Fruit fly (Drosophila melanogaster): ENCODE data around the gene CG7889.

The CG7889 gene

DNA sequence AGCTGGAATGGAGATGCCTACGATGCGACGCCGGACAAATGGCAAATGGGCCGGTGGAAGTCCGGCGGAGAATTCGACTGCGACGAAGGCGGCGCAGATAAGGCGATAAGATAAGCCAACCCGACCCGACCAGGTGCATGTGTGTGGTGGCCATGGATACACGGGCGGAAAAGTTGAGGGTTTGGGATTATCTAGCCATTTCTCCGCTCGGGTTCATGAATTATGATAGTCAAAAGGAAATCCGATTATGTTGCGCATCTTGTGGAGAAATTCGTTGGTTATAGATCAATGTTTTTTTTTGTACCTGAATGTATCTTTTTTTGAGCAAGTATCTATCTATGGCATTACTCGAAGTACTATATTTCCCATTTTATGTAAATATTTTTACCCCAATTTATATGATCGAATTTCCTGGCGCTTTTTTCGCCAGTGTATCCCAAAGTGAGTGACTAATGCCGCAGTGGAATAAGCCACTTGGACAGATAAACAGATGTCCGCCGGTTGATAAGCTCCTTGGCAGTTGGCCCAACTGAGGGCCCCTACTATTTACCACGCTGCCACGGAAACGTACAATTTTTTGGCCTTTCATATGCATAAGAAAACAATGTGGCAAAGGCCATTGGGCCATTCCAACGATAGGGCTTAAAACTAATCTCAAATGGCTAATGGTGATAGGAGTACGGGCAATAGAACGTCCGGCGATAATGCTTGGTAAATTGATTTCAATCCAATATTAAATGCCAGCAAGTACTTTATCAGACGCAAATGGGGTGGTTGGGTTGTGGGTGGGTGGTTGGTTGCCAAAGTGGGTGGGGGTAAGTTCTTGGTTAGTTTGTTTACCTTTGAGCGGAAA, 4.0 kb downstream of the CG7889 start, which contains the start of gene CG7992:
TSS of gene CG7992 (minus strand) at position 51 of the 853 bp plus-strand sequence.
- peak; percentile 90 for TF ChIP-seq noc (tag; optimal IDR thresholded peaks at IDR 0.05)

DNA sequence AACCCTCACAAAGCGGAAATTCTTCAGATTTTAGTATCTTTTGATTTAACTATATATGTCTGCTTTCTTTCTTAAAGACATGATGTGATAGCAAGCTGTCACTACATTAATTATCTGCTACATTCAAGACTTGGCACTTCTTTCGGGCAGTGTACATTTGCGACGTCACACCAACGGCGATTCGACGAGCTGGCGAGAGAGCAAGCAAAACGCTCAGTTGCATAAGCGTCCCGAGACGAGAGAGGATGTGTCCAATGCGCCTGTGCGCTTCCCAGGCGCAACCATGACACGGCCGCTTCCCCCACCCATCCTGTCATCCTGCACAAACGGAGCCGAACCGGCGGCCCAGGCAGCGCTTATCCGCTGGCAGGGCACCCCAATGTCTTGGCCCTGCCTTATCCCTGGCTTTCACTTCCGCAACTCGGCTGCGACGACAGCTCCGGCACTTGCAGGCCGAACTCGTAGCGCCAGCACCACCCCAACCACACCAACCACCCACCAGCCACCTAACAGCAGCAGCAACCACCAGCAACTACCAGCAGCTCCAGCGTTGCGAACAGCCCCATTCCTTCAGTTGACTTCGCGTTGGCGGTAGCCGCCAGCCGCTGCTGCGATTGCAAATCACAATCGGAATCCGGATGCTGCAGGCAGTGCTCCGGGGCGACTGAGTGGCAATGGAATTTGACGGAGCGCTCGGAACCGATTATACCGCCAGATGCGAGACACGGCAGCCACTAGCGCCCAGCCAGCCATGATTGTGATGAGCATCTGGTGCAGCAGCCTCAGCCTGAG, 5.2 kb downstream of the CG7889 start, which contains the start of gene Hs3st-B:
TSS of gene Hs3st-B (plus strand) at position 214 of the 792 bp plus-strand sequence.
- TF ChIP-seq noc (tag; optimal IDR thresholded peaks at IDR 0.05) = no peak

DNA sequence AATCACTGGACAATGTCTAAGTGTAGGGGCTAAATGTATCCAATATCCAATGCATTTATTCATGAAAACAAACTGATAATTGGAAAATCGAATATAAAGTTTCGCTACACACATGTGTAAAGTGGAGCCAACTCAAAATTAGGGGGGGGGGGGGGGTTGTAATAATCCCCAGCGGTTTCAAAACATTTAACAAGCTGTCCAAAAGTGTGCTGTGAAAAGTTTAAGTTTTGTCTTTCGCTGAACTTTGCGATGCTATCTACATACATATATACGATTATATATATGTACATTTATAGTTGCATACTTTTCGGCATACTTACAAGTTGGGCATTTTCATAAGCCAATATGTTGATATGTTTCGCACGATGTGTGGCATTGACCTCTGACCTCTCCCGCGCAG, 5.9 kb downstream of the CG7889 start:
- TF ChIP-seq noc (tag; optimal IDR thresholded peaks at IDR 0.05) = no peak

DNA sequence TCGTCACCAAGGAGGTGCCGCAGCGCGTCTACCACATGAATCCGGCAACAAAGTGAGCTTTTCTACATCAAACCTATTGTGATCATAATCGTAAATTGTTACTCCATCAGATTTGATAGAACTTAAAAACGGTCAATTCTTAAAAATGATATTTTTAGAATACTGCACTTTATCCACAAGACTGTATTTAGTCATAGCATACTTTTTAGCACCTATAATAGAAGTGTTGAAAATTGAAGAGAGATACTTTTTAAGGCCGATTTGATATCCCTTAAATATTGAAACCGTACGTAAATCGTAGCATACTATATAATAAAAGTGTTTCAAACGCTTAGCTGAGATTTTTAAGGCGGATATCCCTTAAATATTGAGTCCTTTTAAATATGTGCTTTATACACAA, 6.7 kb downstream of the CG7889 start:
- no peak for TF ChIP-seq noc (tag; optimal IDR thresholded peaks at IDR 0.05)

DNA sequence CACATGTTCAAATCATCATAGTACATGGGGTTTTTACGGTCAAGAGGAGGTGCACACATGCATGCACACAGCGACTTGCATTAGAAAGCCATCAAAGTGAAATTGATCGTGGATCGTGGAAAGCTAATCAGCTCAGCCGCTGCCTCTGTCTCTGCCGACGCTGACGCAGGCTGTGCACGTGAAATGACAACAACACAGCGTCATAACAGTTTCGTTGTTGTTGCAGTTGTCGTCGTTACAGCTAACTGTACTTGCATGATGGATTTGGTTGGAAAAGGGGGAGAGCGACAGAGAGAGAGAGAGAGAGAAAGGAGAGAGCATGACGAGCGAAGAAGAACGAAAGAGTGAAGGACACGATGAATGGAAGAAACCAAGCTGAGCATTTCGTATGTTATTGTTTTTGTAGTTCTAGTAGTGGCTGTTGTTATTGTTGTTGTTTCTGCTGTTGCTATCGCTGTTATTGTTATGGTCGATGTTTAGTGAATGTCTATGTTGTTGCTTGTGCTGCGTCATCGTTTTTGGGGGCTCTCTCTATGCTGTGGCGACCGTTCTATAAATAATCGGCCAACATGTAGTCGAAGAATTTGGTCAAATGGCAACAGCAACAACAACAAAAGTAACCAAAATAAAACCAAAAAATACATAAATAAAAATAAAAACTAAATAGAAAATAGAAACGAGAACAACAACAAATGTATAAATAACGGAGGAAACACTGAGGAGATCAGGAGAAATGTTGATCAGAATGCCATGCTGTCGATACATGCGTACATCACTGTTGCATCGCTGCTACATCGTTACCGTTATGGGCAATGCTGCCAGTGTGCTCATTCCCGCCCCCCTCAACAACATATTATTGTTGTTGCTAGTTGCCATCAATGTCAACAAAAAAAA, 16.6 kb downstream of the CG7889 start:
- TF ChIP-seq noc (tag; optimal IDR thresholded peaks at IDR 0.05) = no peak

DNA sequence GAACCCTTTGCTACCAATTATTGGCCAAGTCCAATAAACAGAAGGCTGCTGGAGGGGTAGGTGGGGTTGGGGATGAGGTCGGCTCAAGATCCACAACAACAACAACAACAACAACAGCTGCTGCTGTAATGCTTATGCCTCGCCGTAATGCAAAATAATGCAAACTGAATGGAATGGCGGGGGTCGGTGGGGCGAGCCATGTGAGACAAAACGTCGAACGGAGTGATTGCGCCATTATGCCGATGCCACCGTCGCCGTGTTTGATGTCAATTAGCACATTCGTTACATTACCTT, 17.2 kb downstream of the CG7889 start:
- TF ChIP-seq noc (tag; optimal IDR thresholded peaks at IDR 0.05) = no peak

DNA sequence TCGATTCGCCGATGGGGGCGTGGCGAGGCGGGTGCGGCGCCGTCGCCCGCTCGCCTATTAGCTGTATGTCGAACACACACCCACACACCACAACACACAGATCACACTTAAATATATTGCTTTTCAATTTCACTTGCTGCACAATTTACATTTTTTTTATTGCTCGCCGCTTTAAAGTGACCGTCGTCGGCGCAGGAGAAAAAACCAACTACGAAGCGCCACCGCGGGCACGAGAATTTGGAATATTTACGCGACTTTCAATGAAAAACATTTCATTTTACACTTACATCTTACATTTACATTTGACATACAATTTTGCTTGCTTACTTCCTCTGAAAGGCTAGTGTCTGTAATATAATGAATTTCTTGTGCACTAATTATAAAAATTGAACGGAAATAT, 17.6 kb downstream of the CG7889 start, which contains the start of gene rictor:
TSS of gene rictor (minus strand) at position 170 of the 400 bp plus-strand sequence.
- TF ChIP-seq noc (tag; optimal IDR thresholded peaks at IDR 0.05) = no peak

DNA sequence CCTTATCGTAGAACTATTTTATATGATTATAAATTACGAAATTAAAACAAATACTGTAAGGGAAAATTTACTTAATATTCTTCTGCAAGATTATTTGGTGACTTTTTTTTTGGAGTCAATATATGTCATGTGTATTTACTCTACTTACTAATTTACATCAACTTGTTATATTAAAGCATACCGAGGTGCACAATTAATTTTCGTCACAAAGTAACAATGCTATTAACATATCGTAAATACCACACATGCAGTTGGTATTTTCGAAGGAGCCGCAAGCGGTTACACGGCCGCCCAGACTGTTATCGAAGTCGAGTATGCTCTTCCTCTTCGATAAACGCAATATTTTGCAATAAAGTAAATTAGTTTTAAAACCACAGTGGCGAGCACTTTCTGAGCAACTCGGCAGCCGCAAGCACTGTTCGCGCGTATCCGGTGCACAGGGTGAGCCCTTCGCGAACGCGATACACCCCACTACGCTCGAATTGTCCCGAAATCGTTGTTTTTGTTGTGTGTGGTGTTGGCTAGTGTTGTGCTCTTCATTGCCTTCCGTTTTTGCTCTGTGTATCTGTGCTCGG, 18.2 kb downstream of the CG7889 start, which contains the start of gene Vav:
TSS of gene Vav (plus strand) at position 293 of the 575 bp plus-strand sequence.
- no peak for TF ChIP-seq noc (tag; optimal IDR thresholded peaks at IDR 0.05)

DNA sequence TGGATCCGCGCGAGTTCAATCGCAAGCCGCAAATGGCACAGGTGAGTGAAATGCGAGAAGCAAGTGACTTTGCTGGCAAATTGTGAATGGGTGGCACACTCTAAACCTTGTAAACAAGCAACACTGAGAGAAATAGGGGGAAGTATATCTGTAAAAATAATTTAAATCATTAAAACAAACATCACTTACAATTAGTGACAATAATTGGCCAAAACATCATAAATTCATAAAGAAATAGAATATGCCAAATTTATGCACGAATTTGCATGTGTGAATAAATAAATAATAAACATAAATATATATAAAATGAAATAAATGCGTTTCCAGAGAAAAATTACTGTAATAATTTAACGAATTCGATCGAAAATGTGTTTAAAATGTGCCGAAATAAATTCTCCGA, 19.1 kb downstream of the CG7889 start:
- TF ChIP-seq noc (tag; optimal IDR thresholded peaks at IDR 0.05) = no peak

DNA sequence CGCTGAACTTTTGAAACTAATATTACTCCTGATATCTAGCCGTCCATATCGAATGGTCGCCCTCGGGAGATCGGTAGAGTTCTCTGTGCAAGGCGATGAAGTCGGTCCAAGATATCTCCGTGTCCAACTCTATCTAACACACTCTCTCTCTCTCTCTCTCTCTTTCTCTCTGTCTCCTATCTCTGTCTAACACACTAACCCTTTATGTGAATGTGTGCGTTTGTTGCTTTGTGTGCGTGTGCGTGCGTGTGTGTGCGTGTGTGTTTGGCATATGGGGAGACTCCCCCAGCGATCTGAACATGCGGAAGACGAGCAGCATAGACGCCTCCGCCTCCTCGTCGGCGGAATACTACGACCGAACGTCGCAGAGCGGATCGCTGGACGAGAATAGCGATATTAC, 21.0 kb downstream of the CG7889 start:
- TF ChIP-seq noc (tag; optimal IDR thresholded peaks at IDR 0.05) = no peak

DNA sequence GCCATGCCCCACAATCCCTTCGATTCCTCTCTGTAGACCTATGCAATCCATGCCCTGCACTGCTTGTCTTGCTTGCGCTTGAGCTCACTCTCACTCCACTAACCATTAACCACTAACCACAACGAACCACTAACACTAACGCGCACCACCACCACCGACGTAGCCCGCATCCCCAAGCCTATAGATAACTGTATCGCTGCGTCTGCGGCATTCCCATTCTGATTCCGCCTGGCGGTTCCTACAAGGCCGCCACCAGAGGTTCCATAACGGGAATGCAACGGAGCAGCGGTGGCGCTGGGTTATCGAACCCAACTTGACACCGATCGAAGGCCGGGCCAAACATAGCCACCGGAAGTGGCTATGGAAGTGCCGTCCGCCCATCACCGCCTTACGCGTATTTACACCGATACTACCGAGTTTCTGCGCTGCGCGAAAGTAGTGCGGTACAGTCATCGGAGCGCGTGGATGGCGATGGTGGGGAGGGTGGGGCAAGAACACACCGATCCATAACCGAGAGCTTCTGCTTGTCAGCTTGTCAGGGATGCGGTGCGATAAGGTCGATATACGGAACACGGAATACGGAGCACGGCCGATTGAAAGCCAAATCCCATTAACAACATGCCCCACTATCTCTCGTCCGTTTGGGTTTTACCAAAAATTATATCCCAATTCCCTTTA, 22.5 kb downstream of the CG7889 start:
- no peak for TF ChIP-seq noc (tag; optimal IDR thresholded peaks at IDR 0.05)

DNA sequence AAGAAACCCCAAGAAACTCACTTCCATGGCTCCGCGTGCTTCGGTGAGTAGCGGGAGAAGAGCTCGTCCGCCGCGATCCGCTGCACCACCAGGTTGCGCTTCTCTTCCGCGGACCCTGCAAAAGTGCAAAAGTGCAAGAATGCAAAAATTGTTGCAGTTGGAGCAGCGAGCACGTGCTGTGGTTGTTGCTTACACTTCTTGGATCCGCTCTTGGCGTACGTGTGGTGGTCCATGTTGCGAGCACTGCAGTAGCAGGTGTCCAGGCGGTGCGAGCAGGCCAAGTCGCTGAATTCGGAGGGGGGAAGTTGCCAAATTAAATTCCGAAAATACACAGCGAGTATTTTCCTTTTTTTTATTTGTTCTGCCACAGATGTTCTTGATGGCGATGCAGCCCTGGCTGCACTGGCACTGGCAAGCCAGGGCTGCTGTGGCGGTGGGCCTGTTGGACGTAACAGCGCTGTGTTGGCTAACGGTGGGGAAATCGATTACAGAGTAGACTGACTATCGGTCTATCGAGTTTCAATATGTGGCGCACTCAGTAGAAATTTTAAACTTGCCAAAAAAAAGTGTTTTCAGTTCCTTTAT, 25.1 kb downstream of the CG7889 start, which contains the start of gene CG8010:
TSS of gene CG8010 (minus strand) at position 413 of the 585 bp plus-strand sequence.
- no peak for TF ChIP-seq noc (tag; optimal IDR thresholded peaks at IDR 0.05)

DNA sequence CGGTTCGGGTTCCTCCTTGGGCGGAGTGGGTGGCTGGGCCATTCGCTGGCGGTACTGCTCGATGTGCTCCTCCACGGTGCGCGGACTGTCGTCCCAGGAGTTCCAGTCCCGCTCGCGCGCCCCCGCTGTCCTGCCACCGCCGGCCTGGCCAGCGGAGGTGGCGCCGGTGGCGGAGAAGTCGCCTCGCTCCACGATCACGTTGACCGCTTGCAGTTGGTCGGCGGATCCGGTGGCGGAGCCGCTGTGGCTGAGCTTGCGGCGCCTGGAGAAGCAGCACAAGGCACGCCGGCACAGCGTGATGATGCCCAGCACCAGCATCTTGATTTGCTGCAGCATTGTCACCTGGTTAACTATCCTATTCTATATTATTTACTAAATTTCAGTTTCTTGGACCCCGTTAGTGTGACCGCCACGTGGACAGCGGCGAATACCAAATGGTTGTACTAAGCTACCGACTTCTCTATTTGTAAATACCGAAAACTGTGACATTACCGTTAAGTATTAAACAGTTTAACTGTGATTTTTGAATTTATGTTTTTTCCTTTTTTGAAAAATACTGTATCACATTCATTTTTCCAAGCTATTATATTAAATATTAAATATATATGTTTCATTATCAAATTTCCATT, 33.2 kb downstream of the CG7889 start, which contains the start of the genes CG32537 and CG32536:
TSS of gene CG32537 (minus strand) at position 51 of the 629 bp plus-strand sequence.
TSS of gene CG32536 (minus strand) at position 410 of the 629 bp plus-strand sequence.
- TF ChIP-seq noc (tag; optimal IDR thresholded peaks at IDR 0.05) = no peak

DNA sequence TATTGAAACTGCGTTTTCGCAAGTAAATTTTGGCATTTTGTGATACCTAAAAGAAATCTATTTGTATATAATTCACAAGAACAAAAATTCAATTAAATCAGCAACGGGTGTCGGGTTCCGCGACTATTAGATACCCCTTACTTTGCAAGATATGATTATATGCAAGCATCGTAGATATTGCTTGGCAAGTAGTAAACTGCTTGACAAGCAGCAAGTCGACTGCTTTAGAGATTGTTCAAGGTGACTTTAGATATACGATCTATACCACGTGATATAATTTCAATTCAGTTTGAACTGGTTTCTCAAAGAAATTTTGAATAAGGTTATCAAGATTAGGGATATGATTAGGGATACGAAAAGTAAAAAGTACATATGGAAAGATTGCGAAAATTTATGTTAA, 35.0 kb downstream of the CG7889 start:
- TF ChIP-seq noc (tag; optimal IDR thresholded peaks at IDR 0.05) = no peak
